Fruit fly (Drosophila melanogaster) whole organism, embryonic: ENCODE results near the gene Rpt6.

ENCODE experiments used
- Aef1 ChIP-seq: fragments of 200-800 bp; sonication (Bioruptor generic); IDR thresholded peaks from 3 replicates; pipeline ENCODE4 v1.3.6; 2022; ENCODE audit warnings: missing biosample characterization, missing genetic modification characterization
- CG10431 ChIP-seq: fragments of 200-800 bp; sonication (Bioruptor generic); optimal IDR thresholded peaks from 3 replicates; lab custom pipeline; 2018; ENCODE audit warnings: missing biosample characterization, mild to moderate bottlenecking, missing genetic modification characterization
- CG10654 ChIP-seq: fragments of 200-800 bp; sonication (Bioruptor generic); optimal IDR thresholded peaks from 2 replicates; lab custom pipeline; 2016; ENCODE audit warnings: missing biosample characterization, missing genetic modification characterization
- CG12236 ChIP-seq: fragments of 200-800 bp; sonication (Bioruptor generic); optimal IDR thresholded peaks from 2 replicates; lab custom pipeline; 2016; ENCODE audit warnings: missing biosample characterization, missing genetic modification characterization
- CG12391 ChIP-seq: fragments of 200-800 bp; sonication (Bioruptor generic); optimal IDR thresholded peaks from 3 replicates; lab custom pipeline; 2018; ENCODE audit warnings: missing biosample characterization, mild to moderate bottlenecking, missing genetic modification characterization, moderate library complexity
- CG12769 ChIP-seq: fragments of 200-800 bp; sonication (Bioruptor generic); optimal IDR thresholded peaks from 2 replicates; lab custom pipeline; 2019; ENCODE audit warnings: missing biosample characterization, mild to moderate bottlenecking, missing genetic modification characterization, moderate library complexity
- CG12942 ChIP-seq: fragments of 200-800 bp; sonication (Bioruptor generic); optimal IDR thresholded peaks from 3 replicates; lab custom pipeline; 2016; ENCODE audit warnings: missing biosample characterization, missing genetic modification characterization
- CG15479 ChIP-seq: fragments of 200-800 bp; sonication (Bioruptor generic); optimal IDR thresholded peaks from 3 replicates; lab custom pipeline; 2019; ENCODE audit warnings: missing biosample characterization, mild to moderate bottlenecking, missing genetic modification characterization, moderate library complexity
- CG16779 ChIP-seq: fragments of 200-800 bp; sonication (Bioruptor generic); IDR thresholded peaks from 2 replicates; pipeline ENCODE4 v1.3.6; 2022; ENCODE audit warnings: missing biosample characterization, missing genetic modification characterization
- CG17328 ChIP-seq: fragments of 200-800 bp; sonication (Bioruptor generic); IDR thresholded peaks from 2 replicates; pipeline ENCODE4 v1.3.6; 2022; ENCODE audit warnings: missing biosample characterization, missing genetic modification characterization
- CG31388 ChIP-seq: fragments of 200-800 bp; sonication (Bioruptor generic); optimal IDR thresholded peaks from 2 replicates; lab custom pipeline; 2016; ENCODE audit warnings: missing biosample characterization, missing genetic modification characterization
- CG3163 ChIP-seq: fragments of 200-800 bp; sonication (Bioruptor generic); optimal IDR thresholded peaks from 3 replicates; lab custom pipeline; 2016; ENCODE audit warnings: missing biosample characterization, missing genetic modification characterization
- CG3281 ChIP-seq: fragments of 200-800 bp; sonication (Bioruptor generic); optimal IDR thresholded peaks from 3 replicates; lab custom pipeline; 2017; ENCODE audit warnings: missing biosample characterization, mild to moderate bottlenecking, missing genetic modification characterization
- CG3407 ChIP-seq: fragments of 200-800 bp; sonication (Bioruptor generic); optimal IDR thresholded peaks from 2 replicates; lab custom pipeline; 2018; ENCODE audit warnings: missing biosample characterization, mild to moderate bottlenecking, missing genetic modification characterization
- CG4730 ChIP-seq: fragments of 200-800 bp; sonication (Bioruptor generic); IDR thresholded peaks from 2 replicates; pipeline ENCODE4 v1.3.6; 2022; ENCODE audit warnings: missing biosample characterization, missing genetic modification characterization
- CG6254 ChIP-seq: fragments of 200-800 bp; sonication (Bioruptor generic); optimal IDR thresholded peaks from 3 replicates; lab custom pipeline; 2017; ENCODE audit warnings: mild to moderate bottlenecking, missing biosample characterization, missing genetic modification reagents, missing genetic modification characterization
- CG8290 ChIP-seq, 3 experiments: fragments of 200-800 bp; sonication (Bioruptor generic); optimal IDR thresholded peaks; 2 replicates each; lab custom pipeline; 2016 to 2019; ENCODE audit warnings: missing biosample characterization in 3 of 3, missing genetic modification characterization in 3 of 3, mild to moderate bottlenecking in 2 of 3, moderate library complexity in 1 of 3
- CG8765 ChIP-seq: fragments of 200-800 bp; sonication (Bioruptor generic); IDR thresholded peaks from 2 replicates; pipeline ENCODE4 v1.3.6; 2022; ENCODE audit warnings: missing biosample characterization, missing genetic modification characterization
- CG9876 ChIP-seq: fragments of 200-800 bp; sonication (Bioruptor generic); optimal IDR thresholded peaks from 2 replicates; lab custom pipeline; 2016; ENCODE audit warnings: missing biosample characterization, missing genetic modification characterization
- Dek ChIP-seq: fragments of 200-800 bp; sonication (Bioruptor generic); optimal IDR thresholded peaks from 3 replicates; lab custom pipeline; 2019; ENCODE audit warnings: missing biosample characterization, mild to moderate bottlenecking, missing genetic modification characterization, moderate library complexity
- HLHmδ ChIP-seq: fragments of 200-800 bp; sonication (Bioruptor generic); optimal IDR thresholded peaks from 2 replicates; lab custom pipeline; 2018; ENCODE audit warnings: missing biosample characterization, mild to moderate bottlenecking, missing genetic modification characterization, moderate library complexity
- Hr3 ChIP-seq: fragments of 200-800 bp; sonication (Bioruptor generic); optimal IDR thresholded peaks from 3 replicates; lab custom pipeline; 2016; ENCODE audit warnings: missing biosample characterization, missing genetic modification characterization
- Myb ChIP-seq: fragments of 200-800 bp; sonication (Bioruptor generic); optimal IDR thresholded peaks from 2 replicates; lab custom pipeline; 2016; ENCODE audit warnings: missing biosample characterization, missing genetic modification characterization
- Nf-YA ChIP-seq: fragments of 200-800 bp; sonication (Bioruptor generic); IDR thresholded peaks from 2 replicates; pipeline ENCODE4 v1.3.6; 2022; ENCODE audit warnings: missing biosample characterization, missing genetic modification characterization
- Oli ChIP-seq: fragments of 200-800 bp; sonication (Bioruptor generic); optimal IDR thresholded peaks from 2 replicates; lab custom pipeline; 2018; ENCODE audit warnings: missing biosample characterization, mild to moderate bottlenecking, missing genetic modification characterization, moderate library complexity
- ase ChIP-seq: fragments of 200-800 bp; sonication (Bioruptor generic); IDR thresholded peaks from 3 replicates; pipeline ENCODE4 v1.3.6; 2022; ENCODE audit warnings: missing biosample characterization, missing genetic modification characterization
- az2 ChIP-seq: fragments of 200-800 bp; sonication (Bioruptor generic); optimal IDR thresholded peaks from 3 replicates; lab custom pipeline; 2016; ENCODE audit warnings: missing biosample characterization, missing genetic modification characterization
- bab2 ChIP-seq: fragments of 200-800 bp; sonication (Bioruptor generic); optimal IDR thresholded peaks from 2 replicates; lab custom pipeline; 2016; ENCODE audit warnings: missing biosample characterization, missing genetic modification characterization
- bbx ChIP-seq: fragments of 200-800 bp; sonication (Bioruptor generic); IDR thresholded peaks from 2 replicates; pipeline ENCODE4 v1.3.6; 2022; ENCODE audit warnings: missing biosample characterization, missing genetic modification characterization; ENCODE audit not compliant: partially characterized antibody
- fu2 ChIP-seq: fragments of 200-800 bp; sonication (Bioruptor generic); optimal IDR thresholded peaks from 2 replicates; lab custom pipeline; 2016; ENCODE audit warnings: missing biosample characterization, missing genetic modification characterization
- gce ChIP-seq: fragments of 200-800 bp; sonication (Bioruptor generic); IDR thresholded peaks from 3 replicates; pipeline ENCODE4 v1.3.6; 2022; ENCODE audit warnings: missing biosample characterization, missing genetic modification characterization
- gfzf ChIP-seq: fragments of 200-800 bp; sonication (Bioruptor generic); optimal IDR thresholded peaks from 2 replicates; lab custom pipeline; 2016; ENCODE audit warnings: missing biosample characterization, mild to moderate bottlenecking, missing genetic modification characterization, moderate library complexity
- her ChIP-seq: fragments of 200-800 bp; sonication (Bioruptor generic); optimal IDR thresholded peaks from 2 replicates; lab custom pipeline; 2016; ENCODE audit warnings: missing biosample characterization, missing genetic modification characterization
- ind ChIP-seq: fragments of 200-800 bp; sonication (Bioruptor generic); optimal IDR thresholded peaks from 3 replicates; lab custom pipeline; 2016; ENCODE audit warnings: missing biosample characterization, missing genetic modification characterization
- jigr1 ChIP-seq: fragments of 200-800 bp; sonication (Bioruptor generic); IDR thresholded peaks from 3 replicates; pipeline ENCODE4 v1.3.6; 2022; ENCODE audit warnings: missing biosample characterization, missing genetic modification characterization
- kni ChIP-seq: fragments of 200-800 bp; sonication (Bioruptor generic); optimal IDR thresholded peaks from 3 replicates; lab custom pipeline; 2017; ENCODE audit warnings: mild to moderate bottlenecking, missing biosample characterization, missing genetic modification reagents, missing genetic modification characterization
- knrl ChIP-seq: fragments of 200-800 bp; sonication (Bioruptor generic); IDR thresholded peaks from 3 replicates; pipeline ENCODE4 v1.3.6; 2022; ENCODE audit warnings: missing biosample characterization, missing genetic modification characterization; ENCODE audit not compliant: partially characterized antibody
- lilli ChIP-seq: fragments of 200-800 bp; sonication (Bioruptor generic); optimal IDR thresholded peaks from 3 replicates; lab custom pipeline; 2016; ENCODE audit warnings: missing biosample characterization, missing genetic modification characterization
- maf-S ChIP-seq: fragments of 200-800 bp; sonication (Bioruptor generic); optimal IDR thresholded peaks from 2 replicates; lab custom pipeline; 2016; ENCODE audit warnings: missing biosample characterization, missing genetic modification characterization
- mirr ChIP-seq: fragments of 200-800 bp; sonication (Bioruptor generic); optimal IDR thresholded peaks from 3 replicates; lab custom pipeline; 2018; ENCODE audit warnings: missing biosample characterization, mild to moderate bottlenecking, missing genetic modification characterization
- pfk ChIP-seq: fragments of 200-800 bp; sonication (Bioruptor generic); optimal IDR thresholded peaks from 2 replicates; lab custom pipeline; 2018; ENCODE audit warnings: missing biosample characterization, mild to moderate bottlenecking, missing genetic modification characterization, moderate library complexity
- prd ChIP-seq, 3 experiments: fragments of >200 bp in 2 of 3; fragments of 200-800 bp in 1 of 3; sonication (Bioruptor generic) in 1 of 3; optimal IDR thresholded peaks in 2 of 3; IDR thresholded peaks in 1 of 3; 2 replicates in 2 of 3; 3 replicates in 1 of 3; pipeline versions ENCODE4 v1.3.6 to Lab custom; 2017 to 2022; ENCODE audit warnings: missing biosample characterization in 1 of 3, missing genetic modification characterization in 1 of 3
- sens ChIP-seq: fragments of 200-800 bp; sonication (Bioruptor generic); peaks from one replicate; lab custom pipeline; 2016; ENCODE audit warnings: missing biosample characterization, missing genetic modification characterization
- stc ChIP-seq: fragments of 200-800 bp; sonication (Bioruptor generic); IDR thresholded peaks from 2 replicates; pipeline ENCODE4 v1.3.6; 2022; ENCODE audit warnings: missing biosample characterization, missing genetic modification characterization
- wdn ChIP-seq: fragments of 200-800 bp; sonication (Bioruptor generic); IDR thresholded peaks from 2 replicates; pipeline ENCODE4 v1.3.6; 2022; ENCODE audit warnings: missing biosample characterization, missing genetic modification characterization

Rpt6 gene

DNA sequence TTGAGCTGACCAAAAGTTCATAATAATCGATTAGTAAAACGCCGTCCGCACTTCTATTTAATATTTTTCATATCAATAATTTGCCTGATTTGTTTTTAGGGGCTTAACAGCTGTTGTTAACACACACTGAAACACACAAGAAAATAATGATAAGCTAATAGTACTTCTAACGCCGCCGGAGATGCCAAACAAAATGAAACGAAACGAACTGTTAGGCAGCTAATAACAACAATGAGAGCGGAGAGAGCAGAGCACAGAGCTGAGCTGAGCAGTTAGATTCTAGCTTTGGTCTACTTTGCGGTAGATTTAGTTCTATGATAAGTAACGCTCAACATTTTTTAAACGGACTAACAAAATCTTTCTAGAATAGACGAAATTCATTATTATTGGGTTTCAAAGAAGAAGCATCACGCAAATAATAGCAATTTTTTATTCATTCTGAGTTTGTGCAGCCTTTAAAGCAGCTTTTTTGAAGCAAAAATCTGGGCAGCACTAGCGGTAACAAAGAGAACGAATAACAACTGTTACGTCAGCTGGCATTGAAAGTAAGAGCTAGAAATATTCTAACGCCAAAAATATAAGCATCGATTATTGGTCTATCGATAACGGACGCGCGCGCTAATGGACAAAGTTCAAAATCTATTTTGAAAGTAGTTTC lies 9.2 kb upstream of the Rpt6 start, which contains the start of gene Abca3 (continued):
- TF ChIP-seq knrl (GFP tag; lab: Robert Waterston, UW) (no peak), CG16779 (GFP tag; lab: Robert Waterston, UW) (no peak), Aef1 (GFP tag; lab: Robert Waterston, UW) (peak; percentile 44; the same call in 2 of the 3 replicates), CG6254 (peak; percentile 2), wdn (peak; percentile 54), Oli (tag; lab: Kevin White, UChicago) (peak; percentile 28), HLHmδ (GFP tag; lab: Kevin White, UChicago) (no peak), mirr (GFP tag; lab: Kevin White, UChicago) (peak; percentile 76), Hr3 (GFP tag; lab: Kevin White, UChicago) (peak; percentile 35), stc (GFP tag; lab: Robert Waterston, UW) (no peak), gfzf (GFP tag; lab: Kevin White, UChicago) (peak; percentile 48), maf-S (GFP tag; lab: Kevin White, UChicago) (peak; percentile 37), Dek (peak; percentile 57), CG12391 (tag; lab: Kevin White, UChicago) (peak; percentile 70), kni (GFP tag; lab: Kevin White, UChicago) (peak; percentile 91), CG8765 (GFP tag; lab: Robert Waterston, UW) (no peak), pfk (GFP tag; lab: Kevin White, UChicago) (peak; percentile 58), her (peak; percentile 41)

DNA sequence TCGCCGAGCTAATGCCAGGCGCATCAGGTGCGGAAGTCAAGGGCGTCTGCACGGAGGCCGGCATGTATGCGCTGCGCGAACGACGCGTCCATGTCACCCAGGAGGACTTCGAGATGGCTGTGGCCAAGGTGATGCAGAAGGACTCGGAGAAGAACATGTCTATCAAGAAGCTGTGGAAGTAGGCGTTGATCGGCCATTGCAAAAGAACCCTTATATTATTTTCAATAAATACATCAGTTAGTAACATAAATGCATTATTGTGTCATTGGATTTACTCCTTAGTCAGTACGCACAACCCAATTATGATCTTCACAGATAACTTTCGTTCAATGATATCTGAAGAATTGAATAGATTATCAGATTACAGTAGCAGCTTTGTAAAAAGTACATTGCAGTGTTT lies 1.6 kb downstream of the Rpt6 start, which contains the start of gene CG1801:
Gene CG1801 (minus strand): TSS at position 101 of the 400 bp plus-strand sequence.
- TF ChIP-seq CG4730 (GFP tag; lab: Robert Waterston, UW): no peak
- TF ChIP-seq sens: peak; percentile 9
- 0 out of 2 replicates have a peak, but pooled peaks have one; percentile 23 for TF ChIP-seq bbx (GFP tag; lab: Robert Waterston, UW)

DNA sequence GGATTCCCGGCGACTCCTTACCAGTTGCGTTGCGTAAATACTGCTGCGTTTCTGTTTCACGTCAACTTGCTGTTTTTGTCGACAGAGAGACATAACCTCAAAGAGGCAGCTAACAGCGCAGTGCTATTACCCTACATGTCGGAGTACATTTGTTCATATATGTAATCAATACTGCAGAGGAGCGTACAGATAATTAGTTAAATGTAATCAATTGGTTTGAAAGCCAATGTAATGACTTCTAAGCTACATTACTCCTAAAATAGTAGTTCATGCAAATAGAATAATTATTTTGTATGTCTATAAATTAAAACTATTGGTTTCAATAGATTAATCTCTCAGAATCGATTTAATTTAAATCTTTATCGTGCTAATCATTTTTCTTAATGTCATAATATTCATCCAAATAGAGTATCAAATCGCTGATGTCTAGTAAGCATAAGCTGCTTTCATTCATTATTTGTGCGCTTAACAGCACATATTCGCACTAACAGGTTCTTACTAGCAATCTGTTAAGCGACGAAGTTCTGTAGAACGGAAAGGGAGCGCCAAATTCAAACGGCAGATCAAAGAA lies 3.4 kb downstream of the Rpt6 start, which contains the start of the genes SLIRP1 and anox:
Gene SLIRP1 (minus strand): TSS at position 95 of the 571 bp plus-strand sequence.
Gene anox (minus strand): TSS at position 95 of the 571 bp plus-strand sequence.
- TF ChIP-seq CG10431 (GFP tag; lab: Kevin White, UChicago) (peak; percentile 70), az2 (GFP tag; lab: Kevin White, UChicago) (peak; percentile 85), CG31388 (peak; percentile 47), jigr1 (GFP tag; lab: Robert Waterston, UW) (0 out of 3 replicates have a peak, but pooled peaks have one; percentile 31), CG12769 (tag; lab: Kevin White, UChicago) (peak; percentile 83), fu2 (peak; percentile 68), CG17328 (GFP tag; lab: Robert Waterston, UW) (peak; percentile 64), CG8290 (GFP tag; optimal IDR thresholded peaks at IDR 0.05; lab: Kevin White, UChicago) (peak; percentile 34), CG8290 (tag; optimal IDR thresholded peaks at IDR 0.05; lab: Kevin White, UChicago) (peak; percentile 36 to 59), prd (optimal IDR thresholded peaks at IDR 0.05; lab: Kevin White, UChicago) (no peak), prd (GFP tag; IDR thresholded peaks at IDR 0.05; lab: Robert Waterston, UW) (peak; percentile 80), ase (GFP tag; lab: Robert Waterston, UW) (peak; percentile 48; the same call in 1 of the 3 replicates), gce (GFP tag; lab: Robert Waterston, UW) (no peak; the same call in 2 of the 3 replicates), Nf-YA (GFP tag; lab: Robert Waterston, UW) (0 out of 2 replicates have a peak, but pooled peaks have one; percentile 40), CG12942 (GFP tag; lab: Kevin White, UChicago) (peak; percentile 82), CG9876 (peak; percentile 45), CG3281 (peak; percentile 88), lilli (GFP tag; lab: Kevin White, UChicago) (peak; percentile 90), bab2 (peak; percentile 68), CG10654 (GFP tag; lab: Kevin White, UChicago) (peak; percentile 84), ind (GFP tag; lab: Kevin White, UChicago) (peak; percentile 88), CG3163 (GFP tag; lab: Kevin White, UChicago) (peak; percentile 39), CG12236 (GFP tag; lab: Kevin White, UChicago) (peak; percentile 76), Myb (GFP tag; lab: Kevin White, UChicago) (peak; percentile 45), CG3407 (GFP tag; lab: Kevin White, UChicago) (peak; percentile 73), CG15479 (GFP tag; lab: Kevin White, UChicago) (no peak)
